Worm (Caenorhabditis elegans): ENCODE data around the gene srh-239.

Gene srh-239

DNA sequence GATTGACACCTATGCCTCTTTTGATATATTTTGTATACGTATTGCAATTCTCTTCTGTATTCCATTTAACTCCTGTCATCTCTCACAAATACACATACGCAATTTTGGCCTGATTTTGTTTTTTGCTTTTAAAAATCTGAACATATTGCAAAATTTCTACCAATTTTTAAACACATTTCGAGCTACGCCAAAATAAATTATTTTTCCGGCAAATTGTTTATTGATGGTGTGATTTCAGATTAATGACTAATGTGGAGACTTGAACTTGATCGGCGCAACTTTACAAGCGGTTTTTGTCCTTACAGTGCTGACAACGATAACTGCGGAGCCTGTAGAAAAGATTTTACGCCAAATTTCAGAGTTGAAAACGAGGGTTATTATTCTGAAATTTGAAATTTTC lies 48.4 kb upstream of the srh-239 start (continued):
- TF ChIP-seq ets-4 (GFP tag; optimal IDR thresholded peaks at IDR 0.05): no peak
- TF ChIP-seq chd-7 (tag; optimal IDR thresholded peaks at IDR 0.05): no peak
- TF ChIP-seq ceh-100 (GFP tag; IDR thresholded peaks at IDR 0.05): no peak; the same call in 1 of the 2 replicates
- no peak for TF ChIP-seq mes-4 (tag; optimal IDR thresholded peaks at IDR 0.05)
- no peak for TF ChIP-seq nfya-1 (tag; optimal IDR thresholded peaks at IDR 0.05; ENCODE audit: borderline replicate concordance, insufficient read depth)
- no peak for TF ChIP-seq let-607 (tag; optimal IDR thresholded peaks at IDR 0.05)
- TF ChIP-seq C17E4.6 (GFP tag; IDR thresholded peaks at IDR 0.05): 0 out of 2 replicates have a peak, but pooled peaks have one; percentile 12
- TF ChIP-seq B0035.1 (tag; optimal IDR thresholded peaks at IDR 0.05): no peak
- TF ChIP-seq egl-44 (GFP tag; IDR thresholded peaks at IDR 0.05): no peak
- TF ChIP-seq tbp1 (GFP tag; optimal IDR thresholded peaks at IDR 0.05): peak; percentile 48
- TF ChIP-seq lsl-1 (GFP tag; optimal IDR thresholded peaks at IDR 0.05): peak; percentile 37
- TF ChIP-seq D2030.7 (GFP tag; IDR thresholded peaks at IDR 0.05): 0 out of 2 replicates have a peak, but pooled peaks have one; percentile 10
- 0 out of 2 replicates have a peak, but pooled peaks have one; percentile 40 for TF ChIP-seq egl-18 (GFP tag; IDR thresholded peaks at IDR 0.05)
- TF ChIP-seq fkh-3 (tag; optimal IDR thresholded peaks at IDR 0.05): no peak
- no peak for TF ChIP-seq nhr-80 (tag; optimal IDR thresholded peaks at IDR 0.05)
- TF ChIP-seq F39B2.1 (GFP tag; IDR thresholded peaks at IDR 0.05): no peak
- TF ChIP-seq hlh-26 (GFP tag; conservative IDR thresholded peaks at IDR 0.05): no peak
- TF ChIP-seq zim-3 (tag; optimal IDR thresholded peaks at IDR 0.05): no peak
- peak; percentile 50; the same call in 1 of the 2 replicates for TF ChIP-seq lin-26 (GFP tag; IDR thresholded peaks at IDR 0.05)
- TF ChIP-seq efl-1 (GFP tag; optimal IDR thresholded peaks at IDR 0.05): no peak
- no peak; the same call in 1 of the 2 replicates for TF ChIP-seq hmg-1.2 (GFP tag; IDR thresholded peaks at IDR 0.05)
- no peak for TF ChIP-seq egrh-3 (GFP tag; IDR thresholded peaks at IDR 0.05)
- no peak for TF ChIP-seq cebp-1 (GFP tag; IDR thresholded peaks at IDR 0.05)
- no peak for TF ChIP-seq cebp-1 (tag; optimal IDR thresholded peaks at IDR 0.05)
- TF ChIP-seq somi-1 (GFP tag; optimal IDR thresholded peaks at IDR 0.05): no peak
- no peak for TF ChIP-seq ztf-25 (GFP tag; IDR thresholded peaks at IDR 0.05)
- TF ChIP-seq lin-54 (GFP tag; optimal IDR thresholded peaks at IDR 0.05): no peak
- TF ChIP-seq hlh-12 (tag; optimal IDR thresholded peaks at IDR 0.05): no peak
- TF ChIP-seq Y56A3A.18 (GFP tag; IDR thresholded peaks at IDR 0.05): no peak
- TF ChIP-seq ztf-3 (GFP tag; optimal IDR thresholded peaks at IDR 0.05): no peak
- TF ChIP-seq nhr-179 (tag; optimal IDR thresholded peaks at IDR 0.05): no peak
- TF ChIP-seq mel-28 (tag; optimal IDR thresholded peaks at IDR 0.05; ENCODE audit: borderline replicate concordance): no peak
- no peak for TF ChIP-seq attf-3 (GFP tag; conservative IDR thresholded peaks at IDR 0.05)
- no peak for TF ChIP-seq aptf-3 (GFP tag; IDR thresholded peaks at IDR 0.05)
- no peak for TF ChIP-seq F37B4.10 (GFP tag; IDR thresholded peaks at IDR 0.05)
- no peak for TF ChIP-seq ztf-6 (GFP tag; IDR thresholded peaks at IDR 0.05)
- peak; percentile 75 for TF ChIP-seq Y53G8AR.9 (GFP tag; conservative IDR thresholded peaks at IDR 0.05)
- TF ChIP-seq attf-6 (GFP tag; IDR thresholded peaks at IDR 0.05): peak; percentile 76
- TF ChIP-seq unc-130 (GFP tag; optimal IDR thresholded peaks at IDR 0.05): no peak
- TF ChIP-seq ekl-4 (GFP tag; IDR thresholded peaks at IDR 0.05): peak; percentile 67
- no peak for TF ChIP-seq dpl-1 (GFP tag; optimal IDR thresholded peaks at IDR 0.05)
- TF ChIP-seq F22D6.2 (tag; optimal IDR thresholded peaks at IDR 0.05): no peak
- TF ChIP-seq snpc-4 (GFP tag; optimal IDR thresholded peaks at IDR 0.05): peak; percentile 29
- no peak for TF ChIP-seq snpc-4 (tag; optimal IDR thresholded peaks at IDR 0.05)
- TF ChIP-seq dpff-1 (tag; optimal IDR thresholded peaks at IDR 0.05): no peak
- TF ChIP-seq K11D2.4 (GFP tag; IDR thresholded peaks at IDR 0.05): no peak
- peak; percentile 17 for TF ChIP-seq F10E7.11 (tag; optimal IDR thresholded peaks at IDR 0.05)
- no peak for TF ChIP-seq rec-8 (tag; optimal IDR thresholded peaks at IDR 0.05)
- no peak for TF ChIP-seq ceh-58 (GFP tag; IDR thresholded peaks at IDR 0.05)
- TF ChIP-seq tlf-1 (GFP tag; optimal IDR thresholded peaks at IDR 0.05): peak; percentile 63

Data from whole organism, young adult.